Worm (Caenorhabditis elegans): ENCODE results near the gene clec-187.
A peak's percentile ranks its signal among the peaks of the same experiment; 100 is the strongest.

The clec-187 gene

DNA sequence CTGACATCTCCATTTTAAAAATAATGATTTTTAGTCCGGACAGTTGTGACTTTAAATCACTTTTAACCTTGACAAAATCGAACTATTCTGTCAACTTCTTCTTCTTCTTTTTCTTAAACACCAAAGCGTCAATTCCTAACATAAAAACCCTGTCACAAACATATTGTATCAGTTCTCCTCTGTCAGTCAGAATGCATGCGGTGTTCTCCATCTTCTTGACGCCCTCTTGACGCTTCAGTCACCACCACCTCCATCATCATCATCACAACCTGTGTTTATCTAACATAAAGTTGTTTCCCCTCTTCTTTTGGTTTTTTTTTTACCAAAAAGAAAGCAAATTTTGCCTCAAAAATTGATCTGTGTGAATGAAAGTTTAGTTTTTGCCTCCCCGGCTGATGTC is 35.9 kb downstream of the clec-187 start:
- TF ChIP-seq mbf-1 (tag; optimal IDR thresholded peaks at IDR 0.05) (no peak), dmd-4 (tag; optimal IDR thresholded peaks at IDR 0.05) (no peak), crh-2 (tag; optimal IDR thresholded peaks at IDR 0.05) (no peak), lin-39 (tag; optimal IDR thresholded peaks at IDR 0.05) (no peak), gmeb-1 (tag; optimal IDR thresholded peaks at IDR 0.05) (no peak), unc-55 (GFP tag; optimal IDR thresholded peaks at IDR 0.05) (no peak), nhr-237 (tag; optimal IDR thresholded peaks at IDR 0.05) (no peak), ZK546.5 (tag; optimal IDR thresholded peaks at IDR 0.05) (no peak), nhr-6 (tag; optimal IDR thresholded peaks at IDR 0.05) (no peak), ztf-1 (GFP tag; conservative IDR thresholded peaks at IDR 0.05) (no peak), lin-13 (GFP tag; optimal IDR thresholded peaks at IDR 0.05) (no peak), zag-1 (tag; optimal IDR thresholded peaks at IDR 0.05) (no peak), nhr-129 (tag; optimal IDR thresholded peaks at IDR 0.05) (no peak), nhr-11 (tag; optimal IDR thresholded peaks at IDR 0.05) (no peak), sma-9 (GFP tag; optimal IDR thresholded peaks at IDR 0.05) (no peak), sma-9 (tag; optimal IDR thresholded peaks at IDR 0.05) (no peak), ztf-11 (tag; optimal IDR thresholded peaks at IDR 0.05) (no peak), lsy-2 (tag; optimal IDR thresholded peaks at IDR 0.05) (no peak), R02D3.7 (tag; optimal IDR thresholded peaks at IDR 0.05) (no peak)

DNA sequence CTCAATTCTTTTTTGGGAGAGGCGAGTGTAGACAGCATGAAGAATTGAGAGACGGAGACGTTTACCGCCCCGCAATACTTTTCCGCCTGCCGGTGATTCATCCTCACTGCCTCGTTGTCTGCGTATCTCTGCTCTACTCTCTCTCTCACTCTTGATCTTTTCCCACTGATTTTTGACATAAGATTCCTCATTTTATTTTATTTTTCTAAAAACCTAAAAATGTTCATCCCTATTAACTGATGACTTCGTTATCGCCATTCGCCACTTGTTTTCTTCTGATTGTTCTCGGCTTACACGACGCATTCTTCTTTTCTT is 36.9 kb downstream of the clec-187 start:
- TF ChIP-seq lsy-2 (tag; optimal IDR thresholded peaks at IDR 0.05), result peak in 1 of 2 experiments; percentile 29
- TF ChIP-seq unc-55 (GFP tag; optimal IDR thresholded peaks at IDR 0.05), result peak; percentile 26
- peak; percentile 8 for TF ChIP-seq nhr-129 (tag; optimal IDR thresholded peaks at IDR 0.05)
- TF ChIP-seq nhr-77 (tag; optimal IDR thresholded peaks at IDR 0.05), result no peak
- no peak for TF ChIP-seq dmd-4 (tag; optimal IDR thresholded peaks at IDR 0.05)
- no peak for TF ChIP-seq ztf-1 (GFP tag; conservative IDR thresholded peaks at IDR 0.05)
- no peak for TF ChIP-seq gmeb-1 (tag; optimal IDR thresholded peaks at IDR 0.05)
- peak; percentile 34 for TF ChIP-seq sma-9 (GFP tag; optimal IDR thresholded peaks at IDR 0.05)
- no peak for TF ChIP-seq sma-9 (tag; optimal IDR thresholded peaks at IDR 0.05)
- peak; percentile 81 for TF ChIP-seq fos-1 (tag; optimal IDR thresholded peaks at IDR 0.05)
- TF ChIP-seq nhr-11 (tag; optimal IDR thresholded peaks at IDR 0.05), result no peak

DNA sequence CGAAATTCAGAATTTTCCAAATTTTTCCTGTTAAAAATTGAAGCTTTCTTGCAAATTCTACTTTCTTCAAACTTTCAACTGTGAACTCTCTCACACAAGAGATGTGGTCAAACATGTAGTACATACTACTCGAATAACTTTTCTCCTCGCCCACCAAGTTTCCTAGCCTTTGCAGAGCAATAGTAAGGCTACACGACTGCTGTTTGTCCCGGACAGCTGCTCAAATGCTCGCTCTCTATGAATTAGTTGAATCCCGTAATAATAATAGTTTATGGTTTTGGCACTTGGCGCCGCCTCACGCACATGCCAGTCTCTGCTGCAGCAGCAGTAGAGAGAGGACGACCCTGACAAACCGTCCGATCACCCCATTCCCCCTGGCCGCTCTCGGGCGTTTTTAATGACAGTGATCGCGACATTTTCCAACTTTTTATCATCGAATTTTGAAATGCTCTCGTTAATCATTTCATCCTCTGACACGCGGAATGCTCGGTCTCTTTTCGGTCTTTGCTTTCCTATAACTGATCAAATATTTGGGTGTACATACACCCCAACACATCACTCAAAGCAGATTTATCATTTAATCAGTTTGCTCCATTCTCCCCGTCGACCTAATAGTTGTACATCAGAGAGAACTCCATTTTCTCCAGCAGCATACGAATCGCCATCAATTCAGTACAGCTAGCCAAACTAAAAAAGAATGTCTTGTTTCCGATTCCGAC is 37.4 kb downstream of the clec-187 start:
- peak; percentile 46 for TF ChIP-seq fos-1 (tag; optimal IDR thresholded peaks at IDR 0.05)
- TF ChIP-seq Y55F3AM.14 (GFP tag; optimal IDR thresholded peaks at IDR 0.05), result no peak
- TF ChIP-seq F13H6.1 (tag; optimal IDR thresholded peaks at IDR 0.05), result peak; percentile 21
- peak; percentile 15 for TF ChIP-seq sma-9 (GFP tag; optimal IDR thresholded peaks at IDR 0.05)
- no peak for TF ChIP-seq sma-9 (tag; optimal IDR thresholded peaks at IDR 0.05)

DNA sequence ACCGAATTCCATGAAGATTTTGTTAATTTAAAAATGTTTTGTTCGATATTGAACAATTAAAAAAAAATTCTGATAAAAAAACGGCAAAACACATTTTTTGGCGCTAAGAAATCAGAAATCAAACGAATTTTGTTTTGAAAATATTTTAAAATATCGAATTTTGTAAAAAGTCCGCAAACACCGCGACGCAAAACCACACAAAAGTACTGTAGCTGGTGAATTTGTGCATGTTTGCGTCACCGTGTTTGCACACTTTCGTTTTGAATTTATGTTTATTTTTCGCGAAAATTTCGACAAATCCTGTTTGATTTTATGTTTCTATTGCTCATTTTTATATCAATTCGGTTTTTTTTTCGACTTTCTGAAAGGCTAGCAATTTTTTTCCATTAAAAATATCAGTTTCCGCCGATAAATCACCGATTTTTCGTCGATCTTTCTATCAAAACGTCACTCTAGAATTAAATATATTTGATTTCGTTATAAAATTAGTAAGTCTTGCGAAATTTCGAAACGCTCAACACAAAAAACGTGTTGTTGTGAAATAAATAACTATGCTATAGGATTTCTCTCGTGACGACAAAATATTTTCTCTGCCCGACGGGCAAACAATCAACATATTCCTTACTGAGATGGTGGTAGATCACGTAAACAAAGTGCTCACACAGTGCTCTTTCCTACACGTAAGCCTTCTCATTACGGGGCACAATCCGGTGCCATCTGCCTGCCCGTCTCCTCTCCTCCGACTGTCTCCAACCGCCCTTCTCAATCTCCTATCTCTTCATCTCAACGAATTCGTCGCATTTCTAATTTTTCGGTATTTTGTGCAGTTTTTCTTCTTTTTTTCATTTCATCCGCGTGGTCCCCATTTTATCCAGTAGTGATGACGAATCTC is 39.4 kb downstream of the clec-187 start:
- TF ChIP-seq ztf-11 (tag; optimal IDR thresholded peaks at IDR 0.05) (no peak), peb-1 (tag; optimal IDR thresholded peaks at IDR 0.05) (no peak), elt-1 (tag; optimal IDR thresholded peaks at IDR 0.05) (no peak), lin-39 (tag; optimal IDR thresholded peaks at IDR 0.05) (no peak), ztf-1 (GFP tag; conservative IDR thresholded peaks at IDR 0.05) (no peak), ama-1 (optimal IDR thresholded peaks at IDR 0.05) (no peak), nhr-11 (tag; optimal IDR thresholded peaks at IDR 0.05) (no peak), R02D3.7 (tag; optimal IDR thresholded peaks at IDR 0.05) (no peak), lsy-2 (tag; optimal IDR thresholded peaks at IDR 0.05) (peak; percentile 28 to 64), alr-1 (tag; optimal IDR thresholded peaks at IDR 0.05) (no peak), C34F6.9 (tag; optimal IDR thresholded peaks at IDR 0.05) (peak; percentile 27), sma-9 (GFP tag; optimal IDR thresholded peaks at IDR 0.05) (no peak), sma-9 (tag; optimal IDR thresholded peaks at IDR 0.05) (no peak), unc-55 (GFP tag; optimal IDR thresholded peaks at IDR 0.05) (peak; percentile 11), nhr-129 (tag; optimal IDR thresholded peaks at IDR 0.05) (peak; percentile 19)

DNA sequence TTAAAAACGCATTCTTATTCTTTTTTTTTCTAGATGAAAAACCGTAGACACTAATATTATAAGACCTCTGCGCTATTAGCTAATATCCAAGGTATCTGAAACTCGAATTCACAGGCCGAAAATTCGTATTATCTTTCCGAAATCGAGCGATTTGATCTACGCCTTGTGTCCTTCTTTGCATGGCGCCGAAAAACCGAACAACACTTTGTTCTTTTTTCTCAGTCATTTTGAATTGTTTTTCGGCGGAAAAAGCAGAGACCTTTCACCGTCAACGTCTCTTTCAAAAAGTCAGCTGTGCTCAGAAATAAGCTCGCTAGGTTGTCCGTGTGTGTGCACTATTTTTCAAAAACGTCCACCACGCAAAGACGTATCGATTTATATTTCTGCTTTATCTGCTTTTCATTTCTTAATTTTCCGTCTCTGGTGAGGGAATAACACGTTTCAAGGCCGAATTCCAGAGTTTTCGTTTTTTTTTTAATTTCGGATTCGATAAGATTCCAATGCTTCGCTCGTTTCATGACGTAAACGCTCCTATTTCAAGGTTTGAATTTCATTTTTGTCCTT is 40.4 kb downstream of the clec-187 start:
- TF ChIP-seq C34F6.9 (tag; optimal IDR thresholded peaks at IDR 0.05) (peak; percentile 27), ztf-11 (tag; optimal IDR thresholded peaks at IDR 0.05) (no peak), unc-62 (GFP tag; optimal IDR thresholded peaks at IDR 0.05) (no peak), mbf-1 (tag; optimal IDR thresholded peaks at IDR 0.05) (no peak), nhr-129 (tag; optimal IDR thresholded peaks at IDR 0.05) (peak; percentile 27), lsy-2 (tag; optimal IDR thresholded peaks at IDR 0.05) (peak in 1 of 2 experiments; percentile 22), dmd-4 (tag; optimal IDR thresholded peaks at IDR 0.05) (no peak), mdl-1 (tag; optimal IDR thresholded peaks at IDR 0.05) (no peak), nhr-11 (tag; optimal IDR thresholded peaks at IDR 0.05) (no peak), mab-5 (tag; optimal IDR thresholded peaks at IDR 0.05) (no peak), crh-2 (tag; optimal IDR thresholded peaks at IDR 0.05) (no peak), unc-55 (GFP tag; optimal IDR thresholded peaks at IDR 0.05) (peak; percentile 50), lin-11 (tag; optimal IDR thresholded peaks at IDR 0.05) (no peak), Y55F3AM.14 (GFP tag; optimal IDR thresholded peaks at IDR 0.05) (no peak), alr-1 (tag; optimal IDR thresholded peaks at IDR 0.05) (no peak), peb-1 (tag; optimal IDR thresholded peaks at IDR 0.05) (no peak), nhr-10 (tag; optimal IDR thresholded peaks at IDR 0.05) (no peak)
